Fruit fly (Drosophila melanogaster): ENCODE measurements around the gene MTA1-like.

The MTA1-like gene

dm6 chr3R:5591398-5591853 lies 57.1 kb downstream of the MTA1-like start, which contains the start of the genes noi and Vha26 (continued):
- TF ChIP-seq CG10959 (GFP tag; IDR thresholded peaks at IDR 0.05) (no peak), bsh (GFP tag; optimal IDR thresholded peaks at IDR 0.05) (peak in 1 of 2 experiments; percentile 30), CG3281 (GFP tag; optimal IDR thresholded peaks at IDR 0.05) (peak; percentile 22), row (GFP tag; IDR thresholded peaks at IDR 0.05) (peak; percentile 91), tgo (GFP tag; IDR thresholded peaks at IDR 0.05) (no peak), twi (tag; optimal IDR thresholded peaks at IDR 0.05) (peak; percentile 45), crc (GFP tag; optimal IDR thresholded peaks at IDR 0.05) (no peak), az2 (GFP tag; optimal IDR thresholded peaks at IDR 0.05) (peak; percentile 3), Meics (GFP tag; optimal IDR thresholded peaks at IDR 0.05) (peak; percentile 2), NfI (GFP tag; optimal IDR thresholded peaks at IDR 0.05) (peak; percentile 44), hkb (optimal IDR thresholded peaks at IDR 0.05) (no peak), hkb (GFP tag; IDR thresholded peaks at IDR 0.05) (no peak), CG18619 (GFP tag; optimal IDR thresholded peaks at IDR 0.05) (peak; percentile 20), CG12071 (GFP tag; optimal IDR thresholded peaks at IDR 0.05) (no peak), sna (GFP tag; IDR thresholded peaks at IDR 0.05; ENCODE audit: partially characterized antibody) (peak; percentile 37; the same call in 1 of the 2 replicates), CG15269 (tag; optimal IDR thresholded peaks at IDR 0.05) (no peak), TFAM (GFP tag; optimal IDR thresholded peaks at IDR 0.05) (no peak), CG10979 (tag; optimal IDR thresholded peaks at IDR 0.05) (peak; percentile 21), Hr78 (GFP tag; optimal IDR thresholded peaks at IDR 0.05) (peak in 1 of 2 experiments; percentile 54), gsb (GFP tag; IDR thresholded peaks at IDR 0.05) (no peak), CG15073 (GFP tag; optimal IDR thresholded peaks at IDR 0.05) (no peak), pum (GFP tag; optimal IDR thresholded peaks at IDR 0.05) (peak; percentile 34), CG1603 (tag; optimal IDR thresholded peaks at IDR 0.05) (peak; percentile 85), CG12659 (GFP tag; optimal IDR thresholded peaks at IDR 0.05) (peak; percentile 81), pho (GFP tag; optimal IDR thresholded peaks at IDR 0.05) (peak; percentile 26), CG16863 (GFP tag; optimal IDR thresholded peaks at IDR 0.05) (no peak), chinmo (GFP tag; IDR thresholded peaks at IDR 0.05; ENCODE audit: partially characterized antibody) (0 out of 4 replicates have a peak, but pooled peaks have one; percentile 60), CG2889 (GFP tag; IDR thresholded peaks at IDR 0.05) (no peak), Lhr (GFP tag; optimal IDR thresholded peaks at IDR 0.05) (peak; percentile 56), shn (GFP tag; optimal IDR thresholded peaks at IDR 0.05) (peak; percentile 20), Max (GFP tag; optimal IDR thresholded peaks at IDR 0.05) (peak; percentile 41), lola (GFP tag; optimal IDR thresholded peaks at IDR 0.05) (peak in 2 of 3 experiments; percentile 45 to 100), D19A (tag; optimal IDR thresholded peaks at IDR 0.05) (peak; percentile 95), prd (optimal IDR thresholded peaks at IDR 0.05) (no peak), prd (GFP tag; IDR thresholded peaks at IDR 0.05) (peak; percentile 29; the same call in 1 of the 3 replicates), E2f2 (GFP tag; IDR thresholded peaks at IDR 0.05) (peak; percentile 41; the same call in 1 of the 2 replicates), ERR (GFP tag; optimal IDR thresholded peaks at IDR 0.05) (no peak), CG6175 (GFP tag; IDR thresholded peaks at IDR 0.05) (no peak), CG10267 (tag; optimal IDR thresholded peaks at IDR 0.05) (peak; percentile 72), CG1024 (GFP tag; IDR thresholded peaks at IDR 0.05) (peak; percentile 74), CG12391 (tag; optimal IDR thresholded peaks at IDR 0.05) (peak; percentile 72), mam (GFP tag; optimal IDR thresholded peaks at IDR 0.05) (peak; percentile 65), HLH4C (GFP tag; IDR thresholded peaks at IDR 0.05; ENCODE audit: partially characterized antibody) (peak; percentile 69), MBD-R2 (GFP tag; IDR thresholded peaks at IDR 0.05) (peak; percentile 61), Xrp1 (GFP tag; IDR thresholded peaks at IDR 0.05) (peak; percentile 10; the same call in 1 of the 2 replicates), pfk (GFP tag; optimal IDR thresholded peaks at IDR 0.05) (peak; percentile 39), Dip3 (GFP tag; optimal IDR thresholded peaks at IDR 0.05) (peak; percentile 29), tll (GFP tag; optimal IDR thresholded peaks at IDR 0.05) (peak in 1 of 2 experiments; percentile 33), CTCF (GFP tag; optimal IDR thresholded peaks at IDR 0.05) (peak; percentile 7), CG17359 (tag; optimal IDR thresholded peaks at IDR 0.05) (peak; percentile 25)
